Fruit fly (Drosophila melanogaster): ENCODE measurements around the gene Traf6.

Gene Traf6

dm6 chrX:8163452-8163851 is 6.3 kb upstream of the Traf6 start:
- TF ChIP-seq Optix (GFP tag; IDR thresholded peaks at IDR 0.05) (no peak), CG11085 (GFP tag; IDR thresholded peaks at IDR 0.05) (no peak), Ets65A (GFP tag) (no peak), PHDP (tag; optimal IDR thresholded peaks at IDR 0.05) (no peak), CG13624 (GFP tag; optimal IDR thresholded peaks at IDR 0.05) (no peak), CG7928 (GFP tag; optimal IDR thresholded peaks at IDR 0.05) (no peak), Drgx (GFP tag; IDR thresholded peaks at IDR 0.05) (peak; percentile 52; the same call in 1 of the 2 replicates), CG8478 (optimal IDR thresholded peaks at IDR 0.05) (no peak)

- TF ChIP-seq CG1233 (GFP tag; optimal IDR thresholded peaks at IDR 0.05) (no peak), stwl (tag; optimal IDR thresholded peaks at IDR 0.05) (peak; percentile 34)
These were observed 5.5 kb upstream of the Traf6 start, which contains the start of gene CG10761 for dm6 chrX:8162692-8163091. Gene CG10761 (minus strand): TSS chrX:8162792.

dm6 chrX:8159754-8160153 is 2.6 kb upstream of the Traf6 start, which contains the start of gene CG15337:
Gene CG15337 (plus strand): TSS chrX:8160054.
- TF ChIP-seq psq (GFP tag; optimal IDR thresholded peaks at IDR 0.05) = no peak
- no peak for TF ChIP-seq CG17361 (GFP tag; IDR thresholded peaks at IDR 0.05)
- no peak for TF ChIP-seq btn (GFP tag; optimal IDR thresholded peaks at IDR 0.05)
- no peak for TF ChIP-seq CG12236 (GFP tag; optimal IDR thresholded peaks at IDR 0.05)
- TF ChIP-seq CG14667 (GFP tag; IDR thresholded peaks at IDR 0.05) = no peak
- no peak for TF ChIP-seq schlank (tag; optimal IDR thresholded peaks at IDR 0.05)

- TF ChIP-seq Ets97D (GFP tag; optimal IDR thresholded peaks at IDR 0.05) = no peak
- TF ChIP-seq CG5953 (GFP tag; IDR thresholded peaks at IDR 0.05) = no peak
- TF ChIP-seq CG2202 (tag; optimal IDR thresholded peaks at IDR 0.05) = no peak
- TF ChIP-seq Med (GFP tag) = peak; percentile 42
- peak; percentile 18 for TF ChIP-seq D19B (GFP tag; optimal IDR thresholded peaks at IDR 0.05)
- peak in 1 of 2 experiments; percentile 56 for TF ChIP-seq bsh (GFP tag; optimal IDR thresholded peaks at IDR 0.05)
- TF ChIP-seq CG31365 (tag; optimal IDR thresholded peaks at IDR 0.05) = no peak
- no peak for TF ChIP-seq CG17568 (GFP tag; optimal IDR thresholded peaks at IDR 0.05)
- TF ChIP-seq cato (GFP tag; optimal IDR thresholded peaks at IDR 0.05; ENCODE audit: borderline replicate concordance) = no peak
- peak; percentile 60 for TF ChIP-seq CG8281 (tag; optimal IDR thresholded peaks at IDR 0.05)
- no peak for TF ChIP-seq sqz (GFP tag; optimal IDR thresholded peaks at IDR 0.05)
- no peak for TF ChIP-seq bowl (GFP tag; IDR thresholded peaks at IDR 0.05)
- TF ChIP-seq CG1792 (GFP tag; optimal IDR thresholded peaks at IDR 0.05) = no peak
- no peak for TF ChIP-seq CkIIα-i1 (GFP tag; IDR thresholded peaks at IDR 0.05)
- TF ChIP-seq CG10462 (GFP tag; optimal IDR thresholded peaks at IDR 0.05) = no peak
- TF ChIP-seq CG8290 (GFP tag; optimal IDR thresholded peaks at IDR 0.05) = no peak
- TF ChIP-seq CG8290 (tag; optimal IDR thresholded peaks at IDR 0.05) = no peak
- TF ChIP-seq slbo (GFP tag; IDR thresholded peaks at IDR 0.05) = no peak
- TF ChIP-seq hth (optimal IDR thresholded peaks at IDR 0.05) = no peak
- TF ChIP-seq dmrt11E (tag; optimal IDR thresholded peaks at IDR 0.05) = no peak
- TF ChIP-seq inv (GFP tag; IDR thresholded peaks at IDR 0.05; ENCODE audit: partially characterized antibody) = no peak
- TF ChIP-seq CG8478 (optimal IDR thresholded peaks at IDR 0.05) = no peak
- no peak for TF ChIP-seq Bdp1 (GFP tag; optimal IDR thresholded peaks at IDR 0.05)
- no peak for TF ChIP-seq tgo (GFP tag; IDR thresholded peaks at IDR 0.05)
- no peak for TF ChIP-seq CG6689 (GFP tag; IDR thresholded peaks at IDR 0.05)
- TF ChIP-seq h (optimal IDR thresholded peaks at IDR 0.05) = no peak
- TF ChIP-seq CG17829 (tag; optimal IDR thresholded peaks at IDR 0.05) = no peak
- TF ChIP-seq amos (GFP tag; IDR thresholded peaks at IDR 0.05; ENCODE audit: partially characterized antibody) = no peak
- TF ChIP-seq CG12155 (GFP tag; optimal IDR thresholded peaks at IDR 0.05) = no peak
- no peak for TF ChIP-seq CG16815 (GFP tag; optimal IDR thresholded peaks at IDR 0.05)
- TF ChIP-seq CG34376 (GFP tag; optimal IDR thresholded peaks at IDR 0.05) = peak; percentile 28
- peak; percentile 96 for TF ChIP-seq nom (GFP tag; optimal IDR thresholded peaks at IDR 0.05)
These were observed 1.8 kb upstream of the Traf6 start for dm6 chrX:8158942-8159472.

Data from whole organism, embryonic.